Fruit fly (Drosophila melanogaster): ENCODE results near the gene lcs.

Gene lcs

DNA sequence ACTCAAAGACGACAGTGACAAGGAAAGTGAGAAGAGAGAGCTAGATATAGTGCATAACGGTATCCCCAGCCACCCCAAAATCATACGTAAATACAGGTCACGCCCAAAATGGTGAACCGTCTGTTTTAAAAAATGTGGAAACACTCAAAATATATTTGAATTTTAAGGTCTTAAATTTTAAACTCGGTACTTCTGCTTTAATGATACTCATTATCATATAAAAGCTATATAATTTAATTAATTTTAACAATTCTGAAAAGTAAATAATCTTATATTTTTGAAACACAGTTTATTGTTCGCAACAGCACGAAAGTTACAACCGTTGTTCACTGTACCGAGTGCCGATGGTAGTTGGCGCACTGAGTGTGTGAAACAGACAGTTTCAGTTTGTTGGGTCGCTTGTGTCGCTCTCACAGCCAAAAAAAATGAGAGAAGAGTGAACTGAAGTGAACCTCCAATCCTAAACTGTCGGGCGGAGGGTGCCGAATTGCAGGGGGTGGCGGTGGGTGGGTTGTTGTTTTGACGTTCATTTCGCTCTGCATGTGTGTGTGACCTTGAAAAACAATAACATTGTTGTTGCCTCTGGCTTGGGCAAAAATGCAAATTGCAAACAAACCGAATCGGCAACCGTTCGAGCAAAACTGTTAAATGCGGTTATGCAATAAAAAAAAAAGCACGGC, 30.7 kb downstream of the lcs start (continued):
- no peak for TF ChIP-seq Ets97D (GFP tag; optimal IDR thresholded peaks at IDR 0.05)
- no peak for TF ChIP-seq amos (GFP tag; IDR thresholded peaks at IDR 0.05; ENCODE audit: partially characterized antibody)
- TF ChIP-seq Nf-YB (GFP tag; optimal IDR thresholded peaks at IDR 0.05): peak; percentile 80
- peak; percentile 74 for TF ChIP-seq CG10274 (GFP tag; optimal IDR thresholded peaks at IDR 0.05)
- peak; percentile 93 for TF ChIP-seq so (GFP tag; IDR thresholded peaks at IDR 0.05)
- TF ChIP-seq gro (GFP tag; optimal IDR thresholded peaks at IDR 0.05): peak; percentile 14
- TF ChIP-seq run (tag; optimal IDR thresholded peaks at IDR 0.05): peak; percentile 85
- peak; percentile 87 for TF ChIP-seq Chrac-16 (GFP tag; optimal IDR thresholded peaks at IDR 0.05)
- peak; percentile 95 for TF ChIP-seq Meics (GFP tag; optimal IDR thresholded peaks at IDR 0.05)
- TF ChIP-seq nmo (GFP tag; optimal IDR thresholded peaks at IDR 0.05): peak; percentile 95
- peak; percentile 1 for TF ChIP-seq CG8089 (GFP tag; optimal IDR thresholded peaks at IDR 0.05)
- TF ChIP-seq Lhr (GFP tag; optimal IDR thresholded peaks at IDR 0.05): peak; percentile 71
- peak; percentile 97 for TF ChIP-seq lab (GFP tag; optimal IDR thresholded peaks at IDR 0.05)
- peak; percentile 30 for TF ChIP-seq pum (GFP tag; optimal IDR thresholded peaks at IDR 0.05)
- peak; percentile 47 for TF ChIP-seq mirr (GFP tag; optimal IDR thresholded peaks at IDR 0.05)
- no peak for TF ChIP-seq Bgb (GFP tag; IDR thresholded peaks at IDR 0.05; ENCODE audit: partially characterized antibody)
- no peak for TF ChIP-seq knrl (GFP tag; IDR thresholded peaks at IDR 0.05; ENCODE audit: partially characterized antibody)
- TF ChIP-seq CG4328 (GFP tag; optimal IDR thresholded peaks at IDR 0.05): peak; percentile 92
- TF ChIP-seq jumu (GFP tag; optimal IDR thresholded peaks at IDR 0.05): peak; percentile 41
- TF ChIP-seq CG13424 (tag; optimal IDR thresholded peaks at IDR 0.05): peak; percentile 96
- TF ChIP-seq CG2129 (GFP tag; IDR thresholded peaks at IDR 0.05; ENCODE audit: partially characterized antibody): no peak
- peak; percentile 74 for TF ChIP-seq wdn (GFP tag; IDR thresholded peaks at IDR 0.05)
- TF ChIP-seq Awh (GFP tag; IDR thresholded peaks at IDR 0.05): peak; percentile 83
- TF ChIP-seq pfk (GFP tag; optimal IDR thresholded peaks at IDR 0.05): peak; percentile 2
- peak; percentile 9 for TF ChIP-seq Bdp1 (GFP tag; optimal IDR thresholded peaks at IDR 0.05)
- TF ChIP-seq CG1832 (GFP tag; optimal IDR thresholded peaks at IDR 0.05): no peak
- peak; percentile 12 for TF ChIP-seq cg (GFP tag; optimal IDR thresholded peaks at IDR 0.05)
- no peak; the same call in none of the 2 replicates for TF ChIP-seq Rx (GFP tag; IDR thresholded peaks at IDR 0.05)
- peak; percentile 95 for TF ChIP-seq CG11504 (tag; optimal IDR thresholded peaks at IDR 0.05)
- TF ChIP-seq CG30403 (GFP tag; optimal IDR thresholded peaks at IDR 0.05): peak; percentile 92
- TF ChIP-seq CG32772 (GFP tag; IDR thresholded peaks at IDR 0.05): peak; percentile 87
- no peak for TF ChIP-seq zen2 (GFP tag; IDR thresholded peaks at IDR 0.05; ENCODE audit: partially characterized antibody)
- no peak for TF ChIP-seq Myb (GFP tag; optimal IDR thresholded peaks at IDR 0.05)
- TF ChIP-seq zfh2 (GFP tag; optimal IDR thresholded peaks at IDR 0.05): peak; percentile 34
- peak; percentile 69 for TF ChIP-seq CG4854 (GFP tag; optimal IDR thresholded peaks at IDR 0.05)
- TF ChIP-seq NC2β (GFP tag; optimal IDR thresholded peaks at IDR 0.05): peak; percentile 17
- peak; percentile 88 for TF ChIP-seq D19A (tag; optimal IDR thresholded peaks at IDR 0.05)
- TF ChIP-seq Ets65A (GFP tag): peak; percentile 93
- TF ChIP-seq dm (GFP tag; optimal IDR thresholded peaks at IDR 0.05): no peak
- TF ChIP-seq CG6791 (GFP tag; IDR thresholded peaks at IDR 0.05; ENCODE audit: partially characterized antibody): no peak
- TF ChIP-seq tup (GFP tag; optimal IDR thresholded peaks at IDR 0.05): peak; percentile 36
- TF ChIP-seq CG16863 (GFP tag; optimal IDR thresholded peaks at IDR 0.05): peak; percentile 34
- peak; percentile 88 for TF ChIP-seq E2f1 (GFP tag; IDR thresholded peaks at IDR 0.05)
- TF ChIP-seq Antp (GFP tag; optimal IDR thresholded peaks at IDR 0.05): peak; percentile 40
- TF ChIP-seq Fer1 (GFP tag; optimal IDR thresholded peaks at IDR 0.05): peak; percentile 97
- peak; percentile 77 for TF ChIP-seq sd (tag; optimal IDR thresholded peaks at IDR 0.05)
- TF ChIP-seq CG3163 (GFP tag; optimal IDR thresholded peaks at IDR 0.05): no peak
- TF ChIP-seq CG17385 (GFP tag; optimal IDR thresholded peaks at IDR 0.05): peak; percentile 90
- TF ChIP-seq CG2116 (GFP tag; optimal IDR thresholded peaks at IDR 0.05): peak; percentile 43
